Worm (Caenorhabditis elegans) whole organism, late embryonic: ENCODE results near the gene ech-3.

Experiments used
- ceh-6 ChIP-seq: fragments of 200-800 bp; sonication (Bioruptor generic); optimal IDR thresholded peaks from 2 replicates; lab custom pipeline; 2018; ENCODE audit warnings: mild to moderate bottlenecking, missing genetic modification characterization, missing compliant biosample characterization
- nfya-1 ChIP-seq: sonication (generic microtip); optimal IDR thresholded peaks from 2 replicates; lab custom pipeline; 2017; ENCODE audit warnings: missing genetic modification characterization, mild to moderate bottlenecking, missing compliant biosample characterization, antibody characterized with exemption, moderate library complexity
- nhr-11 ChIP-seq: fragments of 150-350 bp; optimal IDR thresholded peaks from 2 replicates; lab custom pipeline; 2014; ENCODE audit warnings: missing biosample characterization, missing genetic modification characterization
- pqm-1 ChIP-seq: sonication (generic microtip); optimal IDR thresholded peaks from 2 replicates; lab custom pipeline; 2016; ENCODE audit warnings: missing genetic modification characterization, missing compliant biosample characterization
- sox-2 ChIP-seq: fragments of 200-800 bp; sonication (Bioruptor generic); IDR thresholded peaks from 2 replicates; pipeline ENCODE4 v1.3.6; 2022; ENCODE audit warnings: missing genetic modification reagents, missing genetic modification characterization, missing compliant biosample characterization
- unc-86 ChIP-seq: sonication (generic microtip); optimal IDR thresholded peaks from 2 replicates; lab custom pipeline; 2016; ENCODE audit warnings: missing genetic modification characterization, missing compliant biosample characterization

DNA sequence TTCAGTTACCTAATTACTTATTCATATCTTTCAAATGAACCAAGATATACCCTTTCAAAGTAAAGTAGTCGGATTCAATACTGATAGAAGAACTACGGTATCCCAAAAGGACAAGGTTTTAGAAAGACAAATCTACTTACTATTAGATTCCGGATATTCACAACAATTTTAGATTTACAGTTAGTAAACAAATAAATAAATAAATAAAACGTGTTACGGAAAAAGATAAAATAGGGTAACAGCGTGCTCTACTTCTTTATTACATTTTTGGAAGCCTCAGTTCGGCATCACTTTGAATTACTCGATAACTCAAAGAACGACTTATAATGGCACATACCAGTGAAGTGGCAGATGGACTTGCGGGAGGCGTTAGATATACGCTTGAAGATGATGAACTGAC, 17.0 kb upstream of the ech-3 start, which contains the start of gene Y97E10AR.8:
- no peak for TF ChIP-seq nfya-1
- TF ChIP-seq pqm-1 (tag; lab: Kevin White, UChicago) = no peak
- no peak for TF ChIP-seq unc-86
- no peak for TF ChIP-seq sox-2 (GFP tag; lab: Robert Waterston, UW)
- TF ChIP-seq nhr-11 (tag; lab: Kevin White, UChicago) = no peak
- no peak for TF ChIP-seq ceh-6 (GFP tag; lab: Kevin White, UChicago)
